Worm (Caenorhabditis elegans) whole organism, L1 larva: ENCODE data around the gene clc-28.
A peak's percentile ranks its signal among the peaks of the same experiment; 100 is the strongest.

Source experiments
- alr-1 ChIP-seq: fragments of 200-800 bp; sonication (Bioruptor generic); optimal IDR thresholded peaks from 2 replicates; lab custom pipeline; 2018; ENCODE audit warnings: borderline replicate concordance, mild to moderate bottlenecking, missing genetic modification characterization, missing compliant biosample characterization
- aly-2 ChIP-seq: fragments of 150-350 bp; optimal IDR thresholded peaks from 2 replicates; lab custom pipeline; 2014; ENCODE audit warnings: missing biosample characterization, missing genetic modification characterization
- elt-3 ChIP-seq, 6 experiments: fragments of 150-350 bp in 1 of 6; sonication (generic microtip); optimal IDR thresholded peaks; 2 replicates each; lab custom pipeline; 2017 to 2018; ENCODE audit warnings: missing biosample characterization in 6 of 6, missing genetic modification characterization in 6 of 6, inconsistent platforms in 1 of 6
- grh-1 ChIP-seq: fragments of 200-800 bp; sonication (Bioruptor generic); IDR thresholded peaks from 2 replicates; pipeline ENCODE4 v1.3.6; 2022; ENCODE audit warnings: missing genetic modification reagents, missing genetic modification characterization, missing compliant biosample characterization
- isw-1 ChIP-seq: fragments of 200-800 bp; sonication (Bioruptor generic); IDR thresholded peaks from 2 replicates; pipeline ENCODE4 v1.3.6; 2022; ENCODE audit warnings: missing genetic modification characterization, missing compliant biosample characterization
- nhr-12 ChIP-seq: sonication (generic microtip); optimal IDR thresholded peaks from 2 replicates; lab custom pipeline; 2017; ENCODE audit warnings: missing biosample characterization, missing genetic modification characterization
- nhr-76 ChIP-seq: sonication (generic microtip); optimal IDR thresholded peaks from 2 replicates; lab custom pipeline; 2017; ENCODE audit warnings: missing biosample characterization, missing genetic modification characterization
- nhr-84 ChIP-seq: sonication (generic microtip); optimal IDR thresholded peaks from 2 replicates; lab custom pipeline; 2017; ENCODE audit warnings: missing biosample characterization, missing genetic modification characterization
- pqm-1 ChIP-seq: sonication (generic microtip); optimal IDR thresholded peaks from 3 replicates; lab custom pipeline; 2017; ENCODE audit warnings: missing biosample characterization, missing genetic modification characterization
- sox-4 ChIP-seq: sonication (generic microtip); optimal IDR thresholded peaks from 2 replicates; lab custom pipeline; 2016; ENCODE audit warnings: missing genetic modification characterization, missing compliant biosample characterization
- tlp-1 ChIP-seq: fragments of 150-350 bp; optimal IDR thresholded peaks from 2 replicates; lab custom pipeline; 2014; ENCODE audit warnings: missing biosample characterization, missing genetic modification characterization

ce11 chrIII:8356407-8356881 is 17.2 kb upstream of the clc-28 start:
- no peak for TF ChIP-seq grh-1 (GFP tag; lab: Robert Waterston, UW)
- TF ChIP-seq pqm-1 (tag; lab: Kevin White, UChicago) = no peak
- TF ChIP-seq nhr-84 = no peak
- no peak for TF ChIP-seq tlp-1 (tag; lab: Kevin White, UChicago)
- TF ChIP-seq elt-3 (tag; optimal IDR thresholded peaks at IDR 0.05; lab: Kevin White, UChicago) = peak in 2 of 6 experiments; percentile 5 to 24
- no peak for TF ChIP-seq alr-1 (tag; lab: Kevin White, UChicago)
- TF ChIP-seq aly-2 (tag; lab: Kevin White, UChicago) = peak; percentile 77
- TF ChIP-seq nhr-12 (tag; lab: Kevin White, UChicago) = no peak
- peak; percentile 17; the same call in 1 of the 2 replicates for TF ChIP-seq isw-1 (GFP tag; lab: Robert Waterston, UW)
- TF ChIP-seq nhr-76 (tag; lab: Kevin White, UChicago) = no peak
- no peak for TF ChIP-seq sox-4 (tag; lab: Kevin White, UChicago)
